Fruit fly (Drosophila melanogaster): ENCODE results near the gene RpL40.

RpL40 gene

DNA sequence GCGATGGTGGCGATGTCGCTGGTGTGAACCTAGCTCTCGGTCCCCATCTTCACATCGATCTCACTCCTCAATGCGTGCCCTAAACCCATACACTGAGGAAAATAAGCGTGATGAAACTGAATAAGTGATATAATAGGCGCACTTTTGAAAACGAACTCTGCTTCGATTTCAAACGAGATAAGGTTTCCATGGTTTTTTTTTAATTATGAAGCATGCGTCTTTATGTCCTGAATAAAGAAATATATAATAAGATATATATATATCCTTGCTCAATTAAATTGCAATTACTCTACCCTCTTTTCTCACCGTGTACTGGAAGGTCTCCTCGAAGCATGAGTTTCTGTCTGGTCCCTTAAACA, 4.6 kb upstream of the RpL40 start (continued):
- no peak for TF ChIP-seq pnt (GFP tag; optimal IDR thresholded peaks at IDR 0.05)
- no peak for TF ChIP-seq Doc3 (GFP tag; IDR thresholded peaks at IDR 0.05; ENCODE audit: partially characterized antibody)
- TF ChIP-seq CG34224 (GFP tag; IDR thresholded peaks at IDR 0.05; ENCODE audit: partially characterized antibody), result no peak
- no peak for TF ChIP-seq nau (GFP tag; optimal IDR thresholded peaks at IDR 0.05)
- no peak for TF ChIP-seq schlank (tag; optimal IDR thresholded peaks at IDR 0.05)
- TF ChIP-seq ash1 (GFP tag; optimal IDR thresholded peaks at IDR 0.05), result no peak
- TF ChIP-seq CG12104 (GFP tag; optimal IDR thresholded peaks at IDR 0.05), result peak; percentile 41
- TF ChIP-seq pum (GFP tag; optimal IDR thresholded peaks at IDR 0.05), result no peak
- peak in 1 of 2 experiments; percentile 56 for TF ChIP-seq chif (GFP tag; optimal IDR thresholded peaks at IDR 0.05)
- TF ChIP-seq CG6854 (GFP tag; optimal IDR thresholded peaks at IDR 0.05), result no peak
- peak; percentile 95 for TF ChIP-seq CG15696 (tag; optimal IDR thresholded peaks at IDR 0.05)
- no peak for TF ChIP-seq HmgZ (tag; optimal IDR thresholded peaks at IDR 0.05)
- TF ChIP-seq bcd (GFP tag; optimal IDR thresholded peaks at IDR 0.05), result peak; percentile 51
- TF ChIP-seq CG17186 (GFP tag; optimal IDR thresholded peaks at IDR 0.05), result no peak
- peak; percentile 13 for TF ChIP-seq Bdp1 (GFP tag; optimal IDR thresholded peaks at IDR 0.05)
- peak; percentile 11 for TF ChIP-seq CHES-1-like (GFP tag; optimal IDR thresholded peaks at IDR 0.05)
- peak; percentile 28 for TF ChIP-seq oc (tag; optimal IDR thresholded peaks at IDR 0.05)
- TF ChIP-seq CG8944 (GFP tag; optimal IDR thresholded peaks at IDR 0.05), result no peak
- no peak for TF ChIP-seq CG31388 (GFP tag; optimal IDR thresholded peaks at IDR 0.05)
- peak; percentile 71 for TF ChIP-seq CG17328 (GFP tag; IDR thresholded peaks at IDR 0.05)
- TF ChIP-seq CG17385 (GFP tag; optimal IDR thresholded peaks at IDR 0.05), result peak; percentile 54
- no peak for TF ChIP-seq CG6272 (GFP tag; IDR thresholded peaks at IDR 0.05)
- TF ChIP-seq exex (tag; optimal IDR thresholded peaks at IDR 0.05), result no peak
- TF ChIP-seq Awh (GFP tag; IDR thresholded peaks at IDR 0.05), result 0 out of 2 replicates have a peak, but pooled peaks have one; percentile 21
- TF ChIP-seq CG10543 (GFP tag; optimal IDR thresholded peaks at IDR 0.05), result no peak
- TF ChIP-seq CG7786 (GFP tag; optimal IDR thresholded peaks at IDR 0.05), result no peak
- no peak for TF ChIP-seq CG12236 (GFP tag; optimal IDR thresholded peaks at IDR 0.05)
- TF ChIP-seq lbe (GFP tag; optimal IDR thresholded peaks at IDR 0.05), result peak; percentile 82
- no peak for TF ChIP-seq crp (GFP tag; optimal IDR thresholded peaks at IDR 0.05)
- TF ChIP-seq B-H2 (GFP tag; optimal IDR thresholded peaks at IDR 0.05), result no peak
- no peak for TF ChIP-seq maf-S (GFP tag; optimal IDR thresholded peaks at IDR 0.05)
- peak; percentile 26 for TF ChIP-seq Asciz (GFP tag; optimal IDR thresholded peaks at IDR 0.05)
- no peak for TF ChIP-seq CG4282 (GFP tag; optimal IDR thresholded peaks at IDR 0.05)
- no peak for TF ChIP-seq sc (optimal IDR thresholded peaks at IDR 0.05)
- TF ChIP-seq sc (GFP tag; optimal IDR thresholded peaks at IDR 0.05), result peak; percentile 69
- no peak for TF ChIP-seq pfk (GFP tag; optimal IDR thresholded peaks at IDR 0.05)
- peak; percentile 60 for TF ChIP-seq nerfin-1 (tag; optimal IDR thresholded peaks at IDR 0.05)
- peak; percentile 91 for TF ChIP-seq CG2712 (tag; optimal IDR thresholded peaks at IDR 0.05)
- no peak for TF ChIP-seq CG4854 (GFP tag; optimal IDR thresholded peaks at IDR 0.05)
- no peak for TF ChIP-seq kah (GFP tag; optimal IDR thresholded peaks at IDR 0.05)
- TF ChIP-seq zen2 (GFP tag; IDR thresholded peaks at IDR 0.05; ENCODE audit: partially characterized antibody), result no peak
- TF ChIP-seq Sin3A (optimal IDR thresholded peaks at IDR 0.05), result no peak
- peak; percentile 64 for TF ChIP-seq CG2120 (GFP tag; optimal IDR thresholded peaks at IDR 0.05)
- peak; percentile 42; the same call in 1 of the 2 replicates for TF ChIP-seq Atf6 (GFP tag; IDR thresholded peaks at IDR 0.05)
- TF ChIP-seq da (GFP tag; optimal IDR thresholded peaks at IDR 0.05), result no peak
- TF ChIP-seq Camta (GFP tag; optimal IDR thresholded peaks at IDR 0.05), result no peak
- no peak for TF ChIP-seq B-H1 (GFP tag; IDR thresholded peaks at IDR 0.05)
- TF ChIP-seq NfI (GFP tag; optimal IDR thresholded peaks at IDR 0.05), result peak; percentile 19
- no peak for TF ChIP-seq ken (GFP tag; IDR thresholded peaks at IDR 0.05)
- peak; percentile 3 for TF ChIP-seq chn (GFP tag; optimal IDR thresholded peaks at IDR 0.05)
- TF ChIP-seq eyg (GFP tag; optimal IDR thresholded peaks at IDR 0.05), result no peak
- TF ChIP-seq CG12659 (GFP tag; optimal IDR thresholded peaks at IDR 0.05), result peak; percentile 39

Measured in whole organism, embryonic.